Fruit fly (Drosophila melanogaster): ENCODE data around the gene CG15628.
A peak's percentile ranks its signal among the peaks of the same experiment; 100 is the strongest.

CG15628 gene

DNA sequence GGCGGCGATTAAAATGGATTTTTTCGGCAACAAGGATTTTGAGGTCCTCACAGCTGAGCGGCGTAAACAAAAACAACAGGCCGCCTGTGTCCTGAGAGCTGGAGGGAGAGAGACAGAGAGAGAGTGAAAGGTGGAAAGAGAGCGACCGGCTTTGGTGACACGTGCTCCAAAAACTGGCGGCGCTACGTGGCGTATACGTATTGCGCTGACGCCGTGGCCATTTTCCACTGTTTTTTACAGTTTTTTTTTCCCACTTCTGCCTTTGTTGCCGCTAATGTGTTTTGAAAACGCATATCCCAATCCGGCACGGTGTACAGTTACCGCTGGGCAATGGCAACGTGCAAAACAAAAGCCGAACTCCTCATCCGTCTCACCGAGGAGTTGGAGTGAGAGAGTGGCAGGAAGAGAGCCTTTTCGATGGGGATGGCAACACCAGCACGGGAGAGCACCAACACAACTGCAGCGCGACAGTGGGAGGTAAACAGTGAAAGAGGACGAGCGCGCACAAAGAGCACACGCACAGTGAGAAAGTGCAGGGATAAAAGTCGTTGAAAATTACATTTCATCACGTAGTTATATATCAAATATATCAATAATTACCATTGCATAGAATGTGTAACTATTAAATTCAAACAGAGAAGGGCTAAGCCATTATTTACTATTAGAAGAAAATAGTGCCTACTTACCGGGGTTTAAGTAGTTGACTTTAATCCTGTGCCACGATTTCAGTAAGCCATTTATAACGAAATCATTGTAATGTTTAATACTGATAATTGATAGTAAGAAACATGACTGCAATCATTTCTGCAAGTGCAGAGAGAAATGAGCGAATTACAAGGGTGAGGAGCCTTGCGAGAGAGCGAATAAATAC lies 891 bp upstream of the CG15628 start (continued):
- TF ChIP-seq zfh2 (GFP tag; optimal IDR thresholded peaks at IDR 0.05) (peak; percentile 17), crc (GFP tag; optimal IDR thresholded peaks at IDR 0.05) (no peak), ken (GFP tag; IDR thresholded peaks at IDR 0.05) (peak; percentile 24; the same call in 1 of the 3 replicates), CG11696 (GFP tag; IDR thresholded peaks at IDR 0.05) (no peak), az2 (GFP tag; optimal IDR thresholded peaks at IDR 0.05) (peak; percentile 66), CG42726 (GFP tag; IDR thresholded peaks at IDR 0.05; ENCODE audit: partially characterized antibody) (no peak), Dek (tag; optimal IDR thresholded peaks at IDR 0.05) (no peak), CG2712 (tag; optimal IDR thresholded peaks at IDR 0.05) (peak; percentile 74), Xrp1 (GFP tag; IDR thresholded peaks at IDR 0.05) (peak; percentile 51), Sox102F (GFP tag; optimal IDR thresholded peaks at IDR 0.05) (peak; percentile 52), CG2120 (GFP tag; optimal IDR thresholded peaks at IDR 0.05) (peak; percentile 66), CG10431 (GFP tag; optimal IDR thresholded peaks at IDR 0.05) (peak; percentile 2), CG16779 (GFP tag; IDR thresholded peaks at IDR 0.05) (no peak), CG15479 (GFP tag; optimal IDR thresholded peaks at IDR 0.05) (peak; percentile 2), CG17612 (GFP tag; IDR thresholded peaks at IDR 0.05) (0 out of 2 replicates have a peak, but pooled peaks have one; percentile 19), tio (GFP tag; optimal IDR thresholded peaks at IDR 0.05) (peak; percentile 69), cato (GFP tag; optimal IDR thresholded peaks at IDR 0.05; ENCODE audit: borderline replicate concordance) (peak; percentile 24), CG8281 (tag; optimal IDR thresholded peaks at IDR 0.05) (peak; percentile 15), CG6254 (GFP tag; optimal IDR thresholded peaks at IDR 0.05) (peak; percentile 29), phol (tag; optimal IDR thresholded peaks at IDR 0.05) (peak; percentile 56), CG33557 (GFP tag; optimal IDR thresholded peaks at IDR 0.05) (peak; percentile 10), CG15514 (GFP tag; optimal IDR thresholded peaks at IDR 0.05) (no peak), hbn (GFP tag; IDR thresholded peaks at IDR 0.05; ENCODE audit: partially characterized antibody) (no peak), bbx (GFP tag; IDR thresholded peaks at IDR 0.05; ENCODE audit: partially characterized antibody) (no peak), CG30403 (GFP tag; optimal IDR thresholded peaks at IDR 0.05) (peak; percentile 73), CG17829 (tag; optimal IDR thresholded peaks at IDR 0.05) (peak; percentile 63), CG1603 (tag; optimal IDR thresholded peaks at IDR 0.05) (peak; percentile 65), Bdp1 (GFP tag; optimal IDR thresholded peaks at IDR 0.05) (peak; percentile 24), unpg (GFP tag; optimal IDR thresholded peaks at IDR 0.05) (peak; percentile 14), seq (GFP tag; IDR thresholded peaks at IDR 0.05) (peak; percentile 6; the same call in 1 of the 2 replicates), jumu (GFP tag; optimal IDR thresholded peaks at IDR 0.05) (peak; percentile 46), ara (GFP tag; IDR thresholded peaks at IDR 0.05) (no peak; the same call in 1 of the 2 replicates), Rfx (GFP tag; IDR thresholded peaks at IDR 0.05) (peak; percentile 17; the same call in 1 of the 2 replicates), jing (GFP tag; optimal IDR thresholded peaks at IDR 0.05) (peak; percentile 24), hkb (optimal IDR thresholded peaks at IDR 0.05) (no peak), hkb (GFP tag; IDR thresholded peaks at IDR 0.05) (peak; percentile 6), Vsx1 (GFP tag; optimal IDR thresholded peaks at IDR 0.05) (peak; percentile 19), ttk (GFP tag; IDR thresholded peaks at IDR 0.05) (peak; percentile 14; the same call in 1 of the 2 replicates), Nf-YA (GFP tag; IDR thresholded peaks at IDR 0.05) (0 out of 2 replicates have a peak, but pooled peaks have one; percentile 20), CG12659 (GFP tag; optimal IDR thresholded peaks at IDR 0.05) (peak; percentile 64), CG13123 (GFP tag; optimal IDR thresholded peaks at IDR 0.05) (no peak), CG17328 (GFP tag; IDR thresholded peaks at IDR 0.05) (peak; percentile 42), CG11695 (GFP tag; IDR thresholded peaks at IDR 0.05) (peak; percentile 21; the same call in 1 of the 3 replicates), al (GFP tag; IDR thresholded peaks at IDR 0.05) (no peak), CG11093 (GFP tag; IDR thresholded peaks at IDR 0.05) (peak; percentile 10; the same call in 1 of the 3 replicates), CG2202 (tag; optimal IDR thresholded peaks at IDR 0.05) (peak; percentile 20), CG12391 (tag; optimal IDR thresholded peaks at IDR 0.05) (peak; percentile 61), D19B (GFP tag; optimal IDR thresholded peaks at IDR 0.05) (no peak)
